Worm (Caenorhabditis elegans) whole organism, early embryonic: ENCODE results near the gene ZK353.3.

Experiments used
- aly-1 ChIP-seq: sonication (generic microtip); optimal IDR thresholded peaks from 2 replicates; lab custom pipeline; 2016; ENCODE audit warnings: missing genetic modification characterization, missing compliant biosample characterization
- ama-1 ChIP-seq: fragments of 150-350 bp; optimal IDR thresholded peaks from 2 replicates; lab custom pipeline; 2014
- ceh-13 ChIP-seq: fragments of 200-800 bp; sonication (Bioruptor generic); optimal IDR thresholded peaks from 2 replicates; lab custom pipeline; 2018; ENCODE audit warnings: mild to moderate bottlenecking, missing genetic modification characterization, missing compliant biosample characterization
- ceh-36 ChIP-seq: sonication (generic microtip); optimal IDR thresholded peaks from 2 replicates; lab custom pipeline; 2016; ENCODE audit warnings: missing genetic modification characterization, inconsistent platforms, missing compliant biosample characterization
- ets-7 ChIP-seq: sonication (generic microtip); optimal IDR thresholded peaks from 2 replicates; lab custom pipeline; 2016; ENCODE audit warnings: missing genotype, missing genetic modification characterization, missing compliant biosample characterization
- flt-1 ChIP-seq: fragments of 200-800 bp; sonication (Bioruptor generic); IDR thresholded peaks from 2 replicates; pipeline ENCODE4 v1.3.6; 2022; ENCODE audit warnings: missing genetic modification characterization, missing compliant biosample characterization
- hmbx-1 ChIP-seq: sonication (generic microtip); optimal IDR thresholded peaks from 2 replicates; lab custom pipeline; 2016; ENCODE audit warnings: mild to moderate bottlenecking, missing genetic modification characterization, missing compliant biosample characterization
- hnd-1 ChIP-seq: sonication (generic microtip); optimal IDR thresholded peaks from 2 replicates; lab custom pipeline; 2016; ENCODE audit warnings: missing genetic modification characterization, missing compliant biosample characterization
- pes-1 ChIP-seq: fragments of 200-800 bp; sonication (Bioruptor generic); IDR thresholded peaks from 2 replicates; pipeline ENCODE4 v1.3.6; 2022; ENCODE audit warnings: missing genetic modification reagents, missing genetic modification characterization, missing compliant biosample characterization
- sea-1 ChIP-seq: fragments of 200-800 bp; sonication (Bioruptor generic); conservative IDR thresholded peaks from 2 replicates; pipeline ENCODE4 v1.3.6; 2022; ENCODE audit warnings: missing genetic modification characterization, missing compliant biosample characterization
- tbx-11 ChIP-seq: fragments of 200-800 bp; sonication (Bioruptor generic); IDR thresholded peaks from 2 replicates; pipeline ENCODE4 v1.3.6; 2022; ENCODE audit warnings: missing genetic modification characterization, missing compliant biosample characterization
- tbx-37 ChIP-seq: fragments of 200-800 bp; sonication (Bioruptor generic); conservative IDR thresholded peaks from 2 replicates; pipeline ENCODE4 v1.3.6; 2022; ENCODE audit warnings: missing genetic modification reagents, missing genetic modification characterization, missing compliant biosample characterization
- tra-4 ChIP-seq: sonication (generic microtip); optimal IDR thresholded peaks from 2 replicates; lab custom pipeline; 2017; ENCODE audit warnings: missing genetic modification characterization, missing compliant biosample characterization

DNA sequence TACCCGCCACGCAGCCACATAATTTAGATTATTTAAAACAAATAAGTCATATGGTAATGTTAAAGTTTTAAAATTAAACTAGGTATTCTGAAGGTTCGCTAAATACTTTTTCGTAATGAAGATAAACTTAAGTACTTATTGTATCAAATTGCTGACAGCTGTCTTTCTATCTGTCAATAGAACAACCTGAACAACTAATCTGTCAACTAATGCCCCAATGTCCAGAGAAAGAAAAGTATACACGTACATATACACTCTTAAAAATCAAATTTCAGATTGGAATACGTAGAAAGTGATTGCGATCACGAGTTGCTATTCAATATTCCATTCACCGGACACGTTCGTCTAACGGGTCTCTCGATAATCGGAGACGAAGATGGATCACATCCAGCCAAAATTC is 15.0 kb downstream of the ZK353.3 start:
- no peak for TF ChIP-seq hnd-1 (tag; lab: Kevin White, UChicago)
- TF ChIP-seq ceh-36 (tag; lab: Kevin White, UChicago): no peak
- TF ChIP-seq tbx-37 (GFP tag; lab: Robert Waterston, UW): no peak
- no peak for TF ChIP-seq tra-4 (tag; lab: Kevin White, UChicago)
- no peak for TF ChIP-seq aly-1 (tag; lab: Kevin White, UChicago)
- no peak for TF ChIP-seq tbx-11 (GFP tag; lab: Robert Waterston, UW)
- TF ChIP-seq ama-1 (lab: Kevin White, UChicago): no peak
- TF ChIP-seq flt-1: no peak
- TF ChIP-seq ceh-13: no peak
- no peak for TF ChIP-seq sea-1 (GFP tag; lab: Robert Waterston, UW)
- no peak for TF ChIP-seq ets-7 (tag; lab: Kevin White, UChicago)
- TF ChIP-seq hmbx-1 (tag; lab: Kevin White, UChicago): no peak
- TF ChIP-seq pes-1 (GFP tag; lab: Robert Waterston, UW): no peak
